Worm (Caenorhabditis elegans): ENCODE measurements around the gene F42C5.5.

Gene F42C5.5

ce11 chrIV:7319931-7320435, 26.0 kb upstream of the F42C5.5 start (continued):
- TF ChIP-seq lin-26 (GFP tag; IDR thresholded peaks at IDR 0.05) (no peak), egl-44 (GFP tag; IDR thresholded peaks at IDR 0.05) (no peak), Y95B8A.8 (GFP tag; IDR thresholded peaks at IDR 0.05) (no peak), lin-35 (GFP tag; optimal IDR thresholded peaks at IDR 0.05) (peak in 1 of 3 experiments; percentile 57), let-526 (GFP tag; IDR thresholded peaks at IDR 0.05) (no peak), F37B4.10 (GFP tag; IDR thresholded peaks at IDR 0.05) (no peak), egl-18 (GFP tag; IDR thresholded peaks at IDR 0.05) (no peak), F33H1.4 (GFP tag; IDR thresholded peaks at IDR 0.05) (peak; percentile 37; the same call in 1 of the 2 replicates), repo-1 (tag; optimal IDR thresholded peaks at IDR 0.05) (peak; percentile 60), F55B11.4 (tag; optimal IDR thresholded peaks at IDR 0.05; ENCODE audit: borderline replicate concordance, insufficient read depth) (no peak), chd-7 (tag; optimal IDR thresholded peaks at IDR 0.05) (peak; percentile 71), ama-1 (optimal IDR thresholded peaks at IDR 0.05) (no peak), ama-1 (GFP tag; optimal IDR thresholded peaks at IDR 0.05) (no peak), let-607 (tag; optimal IDR thresholded peaks at IDR 0.05) (peak in 1 of 2 experiments; percentile 6), hlh-12 (tag; optimal IDR thresholded peaks at IDR 0.05) (no peak), aptf-3 (GFP tag; IDR thresholded peaks at IDR 0.05) (no peak), F10E7.11 (tag; optimal IDR thresholded peaks at IDR 0.05) (no peak), unc-62 (GFP tag; optimal IDR thresholded peaks at IDR 0.05) (no peak), madf-10 (tag; optimal IDR thresholded peaks at IDR 0.05) (peak; percentile 27), nfya-1 (tag; optimal IDR thresholded peaks at IDR 0.05; ENCODE audit: borderline replicate concordance, insufficient read depth) (no peak), dpl-1 (GFP tag; optimal IDR thresholded peaks at IDR 0.05) (no peak), athp-1 (tag; optimal IDR thresholded peaks at IDR 0.05) (no peak), T26A5.8 (tag; optimal IDR thresholded peaks at IDR 0.05) (no peak), rcor-1 (GFP tag; IDR thresholded peaks at IDR 0.05) (no peak), ztf-18 (tag; optimal IDR thresholded peaks at IDR 0.05) (peak; percentile 48), ekl-4 (GFP tag; IDR thresholded peaks at IDR 0.05) (peak; percentile 65; the same call in 1 of the 2 replicates), madf-8 (GFP tag; conservative IDR thresholded peaks at IDR 0.05) (no peak), ceh-100 (GFP tag; IDR thresholded peaks at IDR 0.05) (peak; percentile 33; the same call in 1 of the 2 replicates), K12H6.12 (tag; optimal IDR thresholded peaks at IDR 0.05) (peak; percentile 92), pha-4 (tag; optimal IDR thresholded peaks at IDR 0.05) (no peak), snpc-3.4 (tag; optimal IDR thresholded peaks at IDR 0.05) (no peak), ztf-6 (GFP tag; IDR thresholded peaks at IDR 0.05) (no peak), gei-17 (GFP tag; optimal IDR thresholded peaks at IDR 0.05) (peak; percentile 52), egrh-3 (GFP tag; IDR thresholded peaks at IDR 0.05) (peak; percentile 66), ZK185.1 (tag; optimal IDR thresholded peaks at IDR 0.05; ENCODE audit: poor library complexity, severe bottlenecking) (peak; percentile 51), madf-6 (GFP tag; IDR thresholded peaks at IDR 0.05) (0 out of 2 replicates have a peak, but pooled peaks have one; percentile 19)

- no peak for TF ChIP-seq tlf-1 (GFP tag; optimal IDR thresholded peaks at IDR 0.05)
- TF ChIP-seq cebp-2 (GFP tag; IDR thresholded peaks at IDR 0.05), result no peak
- TF ChIP-seq hmg-20 (GFP tag; IDR thresholded peaks at IDR 0.05), result no peak
- no peak for TF ChIP-seq mcd-1 (GFP tag; IDR thresholded peaks at IDR 0.05)
- TF ChIP-seq F10E7.11 (tag; optimal IDR thresholded peaks at IDR 0.05), result no peak
- no peak for TF ChIP-seq F33H1.4 (GFP tag; IDR thresholded peaks at IDR 0.05)
- no peak for TF ChIP-seq ztf-26 (tag; optimal IDR thresholded peaks at IDR 0.05)
- no peak for TF ChIP-seq ztf-22 (GFP tag; optimal IDR thresholded peaks at IDR 0.05)
- TF ChIP-seq die-1 (tag; optimal IDR thresholded peaks at IDR 0.05), result no peak
- TF ChIP-seq Y53G8AR.9 (GFP tag; conservative IDR thresholded peaks at IDR 0.05), result no peak
- TF ChIP-seq lir-1 (GFP tag; conservative IDR thresholded peaks at IDR 0.05), result no peak
- TF ChIP-seq him-1 (tag; optimal IDR thresholded peaks at IDR 0.05), result no peak
- no peak for TF ChIP-seq ceh-27 (GFP tag; optimal IDR thresholded peaks at IDR 0.05)
These were observed 24.9 kb upstream of the F42C5.5 start for ce11 chrIV:7318900-7319299.

Measured in whole organism, young adult.